Fruit fly (Drosophila melanogaster): Measurements from ENCODE around the gene CG9706.

DNA sequence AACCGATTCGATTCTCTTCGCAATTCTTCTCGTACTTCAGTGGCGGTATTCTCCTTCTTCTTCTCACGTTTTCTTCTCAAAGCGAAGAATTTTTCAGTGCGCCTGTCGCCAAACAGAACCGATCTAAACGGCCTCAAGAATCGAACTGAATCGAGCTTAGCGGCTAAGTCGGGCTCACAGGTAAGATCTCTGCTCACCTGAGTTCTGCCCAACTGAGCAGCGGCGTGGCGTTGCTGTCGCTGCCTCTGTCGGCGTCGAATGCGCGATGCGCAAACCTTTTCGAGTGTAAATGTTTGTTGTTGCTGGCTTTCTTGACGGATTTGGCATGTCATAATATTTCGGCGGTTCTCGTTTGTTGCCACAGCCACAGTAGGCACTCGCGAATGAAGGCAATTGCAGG is 29.1 kb downstream of the CG9706 start:
- TF ChIP-seq CG7045 (GFP tag; optimal IDR thresholded peaks at IDR 0.05) (no peak), Clk (GFP tag; optimal IDR thresholded peaks at IDR 0.05) (no peak), CG5204 (GFP tag; optimal IDR thresholded peaks at IDR 0.05) (no peak), Mnt (GFP tag; optimal IDR thresholded peaks at IDR 0.05) (no peak), CG11617 (GFP tag; optimal IDR thresholded peaks at IDR 0.05) (no peak), kay (GFP tag; ENCODE audit: borderline replicate concordance) (no peak), Crg-1 (GFP tag; optimal IDR thresholded peaks at IDR 0.05) (no peak), ovo (GFP tag; optimal IDR thresholded peaks at IDR 0.05) (no peak), CG1620 (GFP tag; optimal IDR thresholded peaks at IDR 0.05) (no peak), CG14711 (tag; optimal IDR thresholded peaks at IDR 0.05) (no peak)
